Worm (Caenorhabditis elegans): ENCODE results near the gene C06A12.3.

DNA sequence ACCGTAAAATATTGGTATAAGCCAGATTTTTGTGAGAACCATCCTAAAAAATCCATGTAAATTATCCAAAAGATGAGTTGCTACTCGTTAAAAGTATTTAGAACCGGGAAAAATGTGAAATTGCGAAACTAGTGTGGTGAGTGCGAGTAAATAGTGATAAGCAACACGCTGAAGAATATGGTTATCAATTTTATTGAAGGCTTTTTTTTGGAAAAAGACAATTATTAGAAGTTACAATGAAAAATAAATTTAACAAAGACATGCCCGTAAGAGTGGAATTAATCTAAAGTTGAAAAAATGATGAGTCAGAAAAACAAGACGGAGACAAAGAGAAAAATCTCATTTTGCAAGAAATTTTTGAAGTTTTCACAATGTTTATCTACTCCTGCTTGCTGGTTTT is 38.4 kb downstream of the C06A12.3 start, which contains the start of gene F11E6.6:
- no peak for TF ChIP-seq him-1 (tag; optimal IDR thresholded peaks at IDR 0.05)
- no peak for TF ChIP-seq W03F9.2 (tag; optimal IDR thresholded peaks at IDR 0.05)
- TF ChIP-seq dao-5 (tag; optimal IDR thresholded peaks at IDR 0.05), result no peak

All from whole organism, L4/young adult.